Worm (Caenorhabditis elegans): Measurements from ENCODE around the gene Y75B8A.19.
"Not testable (repeated sequence)": the region's sequence is repeated elsewhere in the genome, so short reads cannot be mapped to it uniquely, and the experiment has no call there.

Y75B8A.19 gene

ce11 chrIII:12177145-12177544, 49.3 kb upstream of the Y75B8A.19 start, which contains the start of gene gly-11:
Gene gly-11 (minus strand): TSS chrIII:12177245.
- not testable (repeated sequence) for TF ChIP-seq sem-4, egl-27, lsy-2 (tag; optimal IDR thresholded peaks at IDR 0.05)

DNA sequence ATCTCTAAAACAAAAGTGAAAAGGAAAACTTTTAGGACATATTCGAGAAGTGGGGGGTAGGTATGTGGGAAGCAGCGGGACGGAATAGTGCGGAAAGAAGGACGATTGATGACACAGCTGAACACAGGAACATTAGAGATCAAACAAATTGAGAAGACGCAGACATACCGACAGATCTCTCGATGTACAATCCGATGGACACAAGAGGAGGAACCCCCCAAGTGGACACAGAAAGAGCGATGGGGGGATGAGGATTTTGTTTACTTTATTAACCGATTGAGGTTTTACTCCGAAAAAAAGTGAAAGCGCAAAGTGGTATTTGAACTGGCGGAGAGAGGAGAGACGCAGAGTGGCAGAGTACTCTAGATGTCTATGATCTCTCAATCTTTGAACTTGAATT, 48.3 kb upstream of the Y75B8A.19 start:
- TF ChIP-seq nhr-129 (tag; optimal IDR thresholded peaks at IDR 0.05) (no peak), mab-5 (tag; optimal IDR thresholded peaks at IDR 0.05) (no peak), egl-27 (tag; optimal IDR thresholded peaks at IDR 0.05) (no peak), nhr-21 (tag; optimal IDR thresholded peaks at IDR 0.05) (no peak), lsy-2 (tag; optimal IDR thresholded peaks at IDR 0.05) (peak in 1 of 2 experiments; percentile 18), nhr-10 (tag; optimal IDR thresholded peaks at IDR 0.05) (no peak), fos-1 (tag; optimal IDR thresholded peaks at IDR 0.05) (peak; percentile 20), ceh-16 (tag; optimal IDR thresholded peaks at IDR 0.05) (no peak), gmeb-1 (tag; optimal IDR thresholded peaks at IDR 0.05) (no peak), ztf-4 (tag; optimal IDR thresholded peaks at IDR 0.05) (no peak), blmp-1 (tag; optimal IDR thresholded peaks at IDR 0.05; ENCODE audit: insufficient read depth) (peak; percentile 58), sem-4 (tag; optimal IDR thresholded peaks at IDR 0.05) (peak; percentile 62), nhr-25 (tag; optimal IDR thresholded peaks at IDR 0.05) (peak; percentile 26), dmd-4 (tag; optimal IDR thresholded peaks at IDR 0.05) (no peak), unc-55 (GFP tag; optimal IDR thresholded peaks at IDR 0.05) (no peak), elt-1 (tag; optimal IDR thresholded peaks at IDR 0.05) (no peak), unc-62 (GFP tag; optimal IDR thresholded peaks at IDR 0.05) (no peak), unc-39 (tag; optimal IDR thresholded peaks at IDR 0.05) (no peak), sma-9 (GFP tag; optimal IDR thresholded peaks at IDR 0.05) (no peak), sma-9 (tag; optimal IDR thresholded peaks at IDR 0.05) (no peak), nhr-237 (tag; optimal IDR thresholded peaks at IDR 0.05) (no peak), crh-2 (tag; optimal IDR thresholded peaks at IDR 0.05) (no peak), mdl-1 (tag; optimal IDR thresholded peaks at IDR 0.05) (no peak), nhr-6 (tag; optimal IDR thresholded peaks at IDR 0.05) (no peak), nhr-77 (tag; optimal IDR thresholded peaks at IDR 0.05) (no peak), lin-11 (tag; optimal IDR thresholded peaks at IDR 0.05) (no peak), sma-3 (GFP tag; optimal IDR thresholded peaks at IDR 0.05) (no peak), nhr-11 (tag; optimal IDR thresholded peaks at IDR 0.05) (no peak), aly-2 (tag; optimal IDR thresholded peaks at IDR 0.05) (no peak), nhr-12 (tag; optimal IDR thresholded peaks at IDR 0.05) (no peak), nhr-23 (tag; optimal IDR thresholded peaks at IDR 0.05) (no peak), ztf-1 (GFP tag; conservative IDR thresholded peaks at IDR 0.05) (no peak), mbf-1 (tag; optimal IDR thresholded peaks at IDR 0.05) (no peak), alr-1 (tag; optimal IDR thresholded peaks at IDR 0.05) (no peak), peb-1 (tag; optimal IDR thresholded peaks at IDR 0.05) (peak; percentile 4), elt-3 (tag; optimal IDR thresholded peaks at IDR 0.05) (no peak), skn-1 (tag; optimal IDR thresholded peaks at IDR 0.05) (no peak), ZK546.5 (tag; optimal IDR thresholded peaks at IDR 0.05) (no peak), lin-39 (tag; optimal IDR thresholded peaks at IDR 0.05) (no peak), F13H6.1 (tag; optimal IDR thresholded peaks at IDR 0.05) (peak; percentile 59), ztf-11 (tag; optimal IDR thresholded peaks at IDR 0.05) (no peak)

ce11 chrIII:12182919-12183318, 43.5 kb upstream of the Y75B8A.19 start, which contains the start of gene Y75B8A.10:
Gene Y75B8A.10 (minus strand): TSS chrIII:12183019.
- TF ChIP-seq ztf-4 (tag; optimal IDR thresholded peaks at IDR 0.05) (no peak), ZK546.5 (tag; optimal IDR thresholded peaks at IDR 0.05) (no peak), nhr-129 (tag; optimal IDR thresholded peaks at IDR 0.05) (no peak), sma-3 (GFP tag; optimal IDR thresholded peaks at IDR 0.05) (no peak), nhr-11 (tag; optimal IDR thresholded peaks at IDR 0.05) (no peak), nhr-25 (tag; optimal IDR thresholded peaks at IDR 0.05) (no peak)

Data from whole organism, L2 larva.